Worm (Caenorhabditis elegans) whole organism, L2 larva: ENCODE data around the gene mdt-26.

Experiments used
- ama-1 ChIP-seq: fragments of 150-350 bp; optimal IDR thresholded peaks from 2 replicates; lab custom pipeline; 2018; ENCODE audit warnings: inconsistent platforms
- ceh-16 ChIP-seq: fragments of 150-350 bp; optimal IDR thresholded peaks from 2 replicates; lab custom pipeline; 2014; ENCODE audit warnings: missing biosample characterization, missing genetic modification characterization
- crh-2 ChIP-seq: sonication (generic microtip); optimal IDR thresholded peaks from 2 replicates; lab custom pipeline; 2017; ENCODE audit warnings: missing biosample characterization, missing genetic modification characterization
- lin-11 ChIP-seq: fragments of 150-350 bp; sonication (generic microtip); optimal IDR thresholded peaks from 2 replicates; lab custom pipeline; 2014; ENCODE audit warnings: missing biosample characterization, missing genetic modification characterization, inconsistent platforms, mixed read lengths
- mab-5 ChIP-seq: fragments of 150-350 bp; optimal IDR thresholded peaks from 2 replicates; lab custom pipeline; 2014; ENCODE audit warnings: missing biosample characterization, missing genetic modification characterization
- mdl-1 ChIP-seq, 2 experiments: fragments of 150-350 bp in 1 of 2; sonication (generic microtip) in 1 of 2; optimal IDR thresholded peaks; 2 replicates each; lab custom pipeline; 2017; ENCODE audit warnings: missing biosample characterization in 2 of 2, missing genetic modification characterization in 2 of 2
- nhr-12 ChIP-seq: fragments of 150-350 bp; optimal IDR thresholded peaks from 2 replicates; lab custom pipeline; 2014; ENCODE audit warnings: missing biosample characterization, missing genetic modification characterization
- nhr-129 ChIP-seq: fragments of 150-350 bp; optimal IDR thresholded peaks from 2 replicates; lab custom pipeline; 2014; ENCODE audit warnings: missing biosample characterization, missing genetic modification characterization
- unc-62 ChIP-seq: fragments of 150-350 bp; optimal IDR thresholded peaks from 2 replicates; lab custom pipeline; 2014; ENCODE audit warnings: missing biosample characterization, missing genetic modification reagents, missing genetic modification characterization
- ztf-11 ChIP-seq: sonication (generic microtip); optimal IDR thresholded peaks from 2 replicates; lab custom pipeline; 2017; ENCODE audit warnings: missing biosample characterization, missing genetic modification characterization

DNA sequence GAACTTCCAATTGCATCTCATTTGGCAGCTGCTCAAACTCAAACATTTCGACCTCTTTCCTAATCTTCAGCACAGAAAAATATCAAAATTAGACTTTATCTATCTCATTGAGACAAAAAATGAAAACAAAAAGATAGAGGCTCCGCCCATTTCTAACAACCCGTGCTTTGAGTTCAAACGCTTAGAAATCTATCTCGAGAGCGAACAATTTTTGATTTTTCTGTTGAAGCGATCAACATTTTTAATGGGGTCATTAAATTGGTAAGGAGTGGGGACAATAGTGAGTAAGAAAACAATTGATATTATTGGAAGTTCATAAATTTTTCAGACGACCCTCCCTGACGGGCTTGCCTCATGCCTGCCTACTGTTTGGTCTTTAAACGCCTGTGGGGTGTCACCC, 37.9 kb downstream of the mdt-26 start, which contains the start of the genes C25H3.10 and C25H3.1:
- TF ChIP-seq ama-1 (no peak), lin-11 (tag; lab: Kevin White, UChicago) (no peak), mdl-1 (tag; optimal IDR thresholded peaks at IDR 0.05; lab: Kevin White, UChicago) (no peak), ceh-16 (no peak), ztf-11 (tag; lab: Kevin White, UChicago) (no peak), crh-2 (tag; lab: Kevin White, UChicago) (no peak), unc-62 (GFP tag; lab: Kevin White, UChicago) (no peak), mab-5 (tag; lab: Kevin White, UChicago) (no peak), nhr-129 (tag; lab: Kevin White, UChicago) (no peak), nhr-12 (tag; lab: Kevin White, UChicago) (no peak)
